Worm (Caenorhabditis elegans): Measurements from ENCODE around the gene aldo-2.
A peak's percentile ranks its signal among the peaks of the same experiment; 100 is the strongest.

Gene aldo-2

ce11 chrIII:5836816-5837215, 39.6 kb downstream of the aldo-2 start, which contains the start of gene W04D12.1:
TSS of gene W04D12.1 (plus strand) at chrIII:5836926.
- peak; percentile 58; the same call in 1 of the 2 replicates for TF ChIP-seq hmg-1.2 (GFP tag; IDR thresholded peaks at IDR 0.05)
- no peak for TF ChIP-seq F23B12.7 (tag; optimal IDR thresholded peaks at IDR 0.05; ENCODE audit: insufficient read depth)

ce11 chrIII:5836261-5836660, 40.2 kb downstream of the aldo-2 start:
- TF ChIP-seq Y56A3A.18 (GFP tag; IDR thresholded peaks at IDR 0.05) (no peak), lsl-1 (GFP tag; optimal IDR thresholded peaks at IDR 0.05) (no peak), dpl-1 (GFP tag; optimal IDR thresholded peaks at IDR 0.05) (no peak), let-607 (tag; optimal IDR thresholded peaks at IDR 0.05) (no peak), nhr-80 (tag; optimal IDR thresholded peaks at IDR 0.05) (no peak), ceh-27 (GFP tag; optimal IDR thresholded peaks at IDR 0.05) (no peak), rec-8 (tag; optimal IDR thresholded peaks at IDR 0.05) (no peak), hmg-1.2 (GFP tag; IDR thresholded peaks at IDR 0.05) (peak; percentile 28; the same call in 1 of the 2 replicates), let-526 (GFP tag; IDR thresholded peaks at IDR 0.05) (0 out of 2 replicates have a peak, but pooled peaks have one; percentile 6), him-1 (tag; optimal IDR thresholded peaks at IDR 0.05) (no peak), F37B4.10 (GFP tag; IDR thresholded peaks at IDR 0.05) (0 out of 2 replicates have a peak, but pooled peaks have one; percentile 28)

- TF ChIP-seq lin-54 (GFP tag; optimal IDR thresholded peaks at IDR 0.05) (peak; percentile 8), zfh-2 (GFP tag; conservative IDR thresholded peaks at IDR 0.05) (peak; percentile 69), F10E7.11 (tag; optimal IDR thresholded peaks at IDR 0.05) (no peak), nhr-80 (tag; optimal IDR thresholded peaks at IDR 0.05) (peak; percentile 87), ztf-26 (tag; optimal IDR thresholded peaks at IDR 0.05) (peak; percentile 35), dox-1 (GFP tag; IDR thresholded peaks at IDR 0.05) (0 out of 2 replicates have a peak, but pooled peaks have one; percentile 17), cebp-1 (GFP tag; IDR thresholded peaks at IDR 0.05) (no peak), cebp-1 (tag; optimal IDR thresholded peaks at IDR 0.05) (peak; percentile 24), ZK185.1 (tag; optimal IDR thresholded peaks at IDR 0.05; ENCODE audit: poor library complexity, severe bottlenecking) (peak; percentile 36), pha-4 (tag; optimal IDR thresholded peaks at IDR 0.05) (no peak)
These were observed 41.1 kb downstream of the aldo-2 start for ce11 chrIII:5835163-5835871.

- no peak for TF ChIP-seq cebp-1 (GFP tag; IDR thresholded peaks at IDR 0.05)
- no peak for TF ChIP-seq cebp-1 (tag; optimal IDR thresholded peaks at IDR 0.05)
- TF ChIP-seq efl-1 (GFP tag; optimal IDR thresholded peaks at IDR 0.05) = peak; percentile 50
- peak; percentile 22; the same call in 1 of the 2 replicates for TF ChIP-seq madf-8 (GFP tag; conservative IDR thresholded peaks at IDR 0.05)
- peak; percentile 42; the same call in 1 of the 2 replicates for TF ChIP-seq madf-6 (GFP tag; IDR thresholded peaks at IDR 0.05)
- no peak for TF ChIP-seq dpff-1 (tag; optimal IDR thresholded peaks at IDR 0.05)
- no peak for TF ChIP-seq snpc-3.4 (tag; optimal IDR thresholded peaks at IDR 0.05)
- TF ChIP-seq snpc-4 (GFP tag; optimal IDR thresholded peaks at IDR 0.05) = no peak
- TF ChIP-seq snpc-4 (tag; optimal IDR thresholded peaks at IDR 0.05) = no peak
These were observed 41.8 kb downstream of the aldo-2 start for ce11 chrIII:5834663-5835062.

ce11 chrIII:5834053-5834452, 42.4 kb downstream of the aldo-2 start, which contains the start of gene R12B2.6:
TSS of gene R12B2.6 (minus strand) at chrIII:5834153.
- TF ChIP-seq T07F8.4 (tag; optimal IDR thresholded peaks at IDR 0.05) (no peak), lsl-1 (GFP tag; optimal IDR thresholded peaks at IDR 0.05) (peak; percentile 52)

Data from whole organism, young adult.